Fruit fly (Drosophila melanogaster): ENCODE data around the gene Saf-B.

Gene Saf-B

DNA sequence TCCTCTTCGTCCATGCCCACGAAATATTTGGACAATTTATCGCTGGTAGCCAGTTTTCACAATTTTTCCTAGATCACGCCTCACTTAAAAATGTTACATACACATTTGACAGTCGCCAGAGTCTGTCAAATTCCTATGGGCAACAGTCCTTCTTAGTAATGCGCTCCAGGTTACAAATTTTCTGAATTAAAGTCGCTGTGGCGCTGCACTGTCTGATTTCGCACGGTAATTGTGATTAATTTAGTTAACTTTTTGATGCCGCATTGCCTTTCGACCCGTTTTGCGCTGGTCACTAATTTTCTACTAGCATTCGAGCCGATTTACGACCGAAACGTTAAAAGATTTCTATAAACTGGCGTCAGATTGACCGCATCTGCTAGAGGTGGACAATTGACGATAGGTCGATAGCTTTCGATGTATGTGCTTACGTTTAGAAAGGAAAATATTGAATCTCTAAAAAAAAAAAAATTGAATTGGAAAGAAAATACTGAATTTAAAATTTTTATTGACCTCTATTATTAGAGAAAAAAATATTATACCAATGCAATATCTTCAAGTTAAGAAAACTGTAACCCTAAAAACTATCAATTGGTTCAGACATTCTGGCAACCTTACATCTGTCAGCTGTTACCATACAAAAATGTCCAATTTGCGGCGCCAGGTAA, 3.5 kb upstream of the Saf-B start, which contains the start of the genes lili and CG34150 (continued):
- peak; percentile 78 for TF ChIP-seq CG34422 (GFP tag; IDR thresholded peaks at IDR 0.05)
- peak in 1 of 2 experiments; percentile 32 for TF ChIP-seq insv (GFP tag; optimal IDR thresholded peaks at IDR 0.05)
- TF ChIP-seq bsh (GFP tag; optimal IDR thresholded peaks at IDR 0.05), result peak; percentile 0 to 68
- peak; percentile 78 for TF ChIP-seq CG17361 (GFP tag; IDR thresholded peaks at IDR 0.05)
- TF ChIP-seq CG2875 (GFP tag; optimal IDR thresholded peaks at IDR 0.05), result no peak
- peak; percentile 65 for TF ChIP-seq Ssrp (tag; optimal IDR thresholded peaks at IDR 0.05)
- peak; percentile 26 for TF ChIP-seq trh (GFP tag; optimal IDR thresholded peaks at IDR 0.05)
- peak; percentile 74; the same call in 2 of the 3 replicates for TF ChIP-seq zfh1 (GFP tag; IDR thresholded peaks at IDR 0.05)
- TF ChIP-seq Pdp1 (GFP tag; optimal IDR thresholded peaks at IDR 0.05), result peak; percentile 65 to 66
- peak; percentile 55 for TF ChIP-seq Asciz (GFP tag; optimal IDR thresholded peaks at IDR 0.05)
- no peak for TF ChIP-seq mld (GFP tag; IDR thresholded peaks at IDR 0.05; ENCODE audit: partially characterized antibody)
- peak; percentile 56 for TF ChIP-seq twi (tag; optimal IDR thresholded peaks at IDR 0.05)
- TF ChIP-seq Bteb2 (GFP tag; optimal IDR thresholded peaks at IDR 0.05), result peak; percentile 86
- TF ChIP-seq HLHmδ (GFP tag; optimal IDR thresholded peaks at IDR 0.05), result no peak
- peak; percentile 65 for TF ChIP-seq CG4328 (GFP tag; optimal IDR thresholded peaks at IDR 0.05)
- TF ChIP-seq p53 (GFP tag; optimal IDR thresholded peaks at IDR 0.05), result peak; percentile 50
- peak; percentile 36; the same call in 1 of the 3 replicates for TF ChIP-seq jigr1 (GFP tag; IDR thresholded peaks at IDR 0.05)
- peak; percentile 58; the same call in 1 of the 3 replicates for TF ChIP-seq ken (GFP tag; IDR thresholded peaks at IDR 0.05)
- peak; percentile 88 for TF ChIP-seq CG9932 (GFP tag; IDR thresholded peaks at IDR 0.05)
- peak; percentile 73 for TF ChIP-seq inv (GFP tag; IDR thresholded peaks at IDR 0.05; ENCODE audit: partially characterized antibody)
- peak; percentile 82 for TF ChIP-seq Dbx (GFP tag; IDR thresholded peaks at IDR 0.05)
- no peak for TF ChIP-seq corto (GFP tag; optimal IDR thresholded peaks at IDR 0.05)
- no peak for TF ChIP-seq sqz (GFP tag; optimal IDR thresholded peaks at IDR 0.05)
- peak; percentile 47 for TF ChIP-seq fu2 (GFP tag; optimal IDR thresholded peaks at IDR 0.05)
- TF ChIP-seq Eip74EF (GFP tag; optimal IDR thresholded peaks at IDR 0.05), result no peak
- TF ChIP-seq Deaf1 (tag; optimal IDR thresholded peaks at IDR 0.05), result no peak
- TF ChIP-seq Stat92E (GFP tag; optimal IDR thresholded peaks at IDR 0.05), result no peak
- peak; percentile 61 for TF ChIP-seq tx (GFP tag; optimal IDR thresholded peaks at IDR 0.05)
- TF ChIP-seq hb (GFP tag; IDR thresholded peaks at IDR 0.05; ENCODE audit: partially characterized antibody), result peak; percentile 67; the same call in 1 of the 3 replicates
- no peak for TF ChIP-seq Gsc (GFP tag; IDR thresholded peaks at IDR 0.05)
- no peak for TF ChIP-seq oc (tag; optimal IDR thresholded peaks at IDR 0.05)
- peak; percentile 82 for TF ChIP-seq CG15696 (tag; optimal IDR thresholded peaks at IDR 0.05)
- TF ChIP-seq CG1233 (GFP tag; optimal IDR thresholded peaks at IDR 0.05), result peak; percentile 64
- TF ChIP-seq MESR4 (GFP tag; optimal IDR thresholded peaks at IDR 0.05), result peak; percentile 65
- TF ChIP-seq CG11696 (GFP tag; IDR thresholded peaks at IDR 0.05), result no peak
- TF ChIP-seq ssp (GFP tag; IDR thresholded peaks at IDR 0.05), result peak; percentile 71
- peak; percentile 73 for TF ChIP-seq Dad (GFP tag; optimal IDR thresholded peaks at IDR 0.05)
- TF ChIP-seq caup (GFP tag; optimal IDR thresholded peaks at IDR 0.05; ENCODE audit: severe bottlenecking), result peak; percentile 53
- peak; percentile 67 for TF ChIP-seq Dp (GFP tag; optimal IDR thresholded peaks at IDR 0.05)
- TF ChIP-seq Hr78 (GFP tag; optimal IDR thresholded peaks at IDR 0.05), result no peak
- TF ChIP-seq CG2199 (GFP tag; IDR thresholded peaks at IDR 0.05), result no peak
- TF ChIP-seq Sry-δ (GFP tag; optimal IDR thresholded peaks at IDR 0.05), result peak; percentile 95
- TF ChIP-seq Six4 (GFP tag; optimal IDR thresholded peaks at IDR 0.05), result peak; percentile 77
- peak; percentile 78 for TF ChIP-seq CG31441 (GFP tag; IDR thresholded peaks at IDR 0.05)
- TF ChIP-seq org-1 (GFP tag; optimal IDR thresholded peaks at IDR 0.05), result no peak
- peak; percentile 93 for TF ChIP-seq MBD-R2 (GFP tag; IDR thresholded peaks at IDR 0.05)
- TF ChIP-seq CG1529 (GFP tag; optimal IDR thresholded peaks at IDR 0.05), result peak; percentile 46
- no peak for TF ChIP-seq CG7745 (tag; optimal IDR thresholded peaks at IDR 0.05)

Data from whole organism, embryonic.